Fruit fly (Drosophila melanogaster): ENCODE results near the gene Gyc32E.

Gene Gyc32E

dm6 chr2L:11170549-11170948 lies 21.6 kb upstream of the Gyc32E start:
- TF ChIP-seq cwo (GFP tag; optimal IDR thresholded peaks at IDR 0.05) (no peak), esg (GFP tag; conservative IDR thresholded peaks at IDR 0.05) (no peak), CG17186 (GFP tag; optimal IDR thresholded peaks at IDR 0.05) (no peak), Drgx (GFP tag; IDR thresholded peaks at IDR 0.05) (no peak), zen2 (GFP tag; IDR thresholded peaks at IDR 0.05; ENCODE audit: partially characterized antibody) (no peak), CG11456 (GFP tag; IDR thresholded peaks at IDR 0.05) (0 out of 3 replicates have a peak, but pooled peaks have one; percentile 43), Mad (GFP tag; optimal IDR thresholded peaks at IDR 0.05) (no peak), cas (GFP tag; IDR thresholded peaks at IDR 0.05) (0 out of 2 replicates have a peak, but pooled peaks have one; percentile 16), CG9932 (GFP tag; IDR thresholded peaks at IDR 0.05) (no peak), CG4328 (GFP tag; optimal IDR thresholded peaks at IDR 0.05) (no peak), D (optimal IDR thresholded peaks at IDR 0.05) (no peak), D (GFP tag; optimal IDR thresholded peaks at IDR 0.05) (no peak), Side (GFP tag; optimal IDR thresholded peaks at IDR 0.05) (no peak), Sox102F (GFP tag; optimal IDR thresholded peaks at IDR 0.05) (no peak), inv (GFP tag; IDR thresholded peaks at IDR 0.05; ENCODE audit: partially characterized antibody) (no peak), slou (GFP tag; optimal IDR thresholded peaks at IDR 0.05) (no peak), CG12104 (GFP tag; optimal IDR thresholded peaks at IDR 0.05) (no peak), Poxn (GFP tag; IDR thresholded peaks at IDR 0.05) (no peak), CG8359 (GFP tag; optimal IDR thresholded peaks at IDR 0.05; ENCODE audit: borderline replicate concordance) (no peak), slp2 (GFP tag; optimal IDR thresholded peaks at IDR 0.05) (no peak), eyg (GFP tag; optimal IDR thresholded peaks at IDR 0.05) (no peak), NC2α (GFP tag; optimal IDR thresholded peaks at IDR 0.05) (no peak), CG18599 (GFP tag; optimal IDR thresholded peaks at IDR 0.05) (no peak), CG4707 (GFP tag; optimal IDR thresholded peaks at IDR 0.05) (no peak), dati (GFP tag; IDR thresholded peaks at IDR 0.05) (no peak), lbe (GFP tag; optimal IDR thresholded peaks at IDR 0.05) (no peak), scrt (GFP tag; optimal IDR thresholded peaks at IDR 0.05) (no peak), Abd-B (GFP tag; optimal IDR thresholded peaks at IDR 0.05) (no peak), CG12769 (tag; optimal IDR thresholded peaks at IDR 0.05) (peak; percentile 82), ERR (GFP tag; optimal IDR thresholded peaks at IDR 0.05) (no peak), run (tag; optimal IDR thresholded peaks at IDR 0.05) (no peak), Med (GFP tag) (peak; percentile 60), CG14965 (GFP tag; optimal IDR thresholded peaks at IDR 0.05; ENCODE audit: borderline replicate concordance) (no peak), unpg (GFP tag; optimal IDR thresholded peaks at IDR 0.05) (no peak), sd (tag; optimal IDR thresholded peaks at IDR 0.05) (peak; percentile 2), CG8924 (tag; optimal IDR thresholded peaks at IDR 0.05) (no peak), CG2875 (GFP tag; optimal IDR thresholded peaks at IDR 0.05) (no peak), CHES-1-like (GFP tag; optimal IDR thresholded peaks at IDR 0.05) (no peak), Deaf1 (tag; optimal IDR thresholded peaks at IDR 0.05) (no peak), br (optimal IDR thresholded peaks at IDR 0.05) (no peak), Six4 (GFP tag; optimal IDR thresholded peaks at IDR 0.05) (no peak), vvl (GFP tag; IDR thresholded peaks at IDR 0.05) (no peak), chinmo (GFP tag; IDR thresholded peaks at IDR 0.05; ENCODE audit: partially characterized antibody) (0 out of 4 replicates have a peak, but pooled peaks have one; percentile 51), mld (GFP tag; IDR thresholded peaks at IDR 0.05; ENCODE audit: partially characterized antibody) (no peak), Dip3 (GFP tag; optimal IDR thresholded peaks at IDR 0.05) (no peak), nau (GFP tag; optimal IDR thresholded peaks at IDR 0.05) (no peak), maf-S (GFP tag; optimal IDR thresholded peaks at IDR 0.05) (no peak), Rfx (GFP tag; IDR thresholded peaks at IDR 0.05) (no peak)

Measured in whole organism, embryonic.